Worm (Caenorhabditis elegans) whole organism, L1 larva: Measurements from ENCODE around the gene cal-1.

Experiments used
- C34B4.2 ChIP-seq: sonication (generic microtip); optimal IDR thresholded peaks from 2 replicates; lab custom pipeline; 2017; ENCODE audit warnings: mild to moderate bottlenecking, missing genetic modification characterization, missing compliant biosample characterization
- F16B12.6 ChIP-seq: fragments of 150-350 bp; optimal IDR thresholded peaks from 2 replicates; lab custom pipeline; 2014; ENCODE audit warnings: missing biosample characterization, missing genetic modification characterization
- ama-1 ChIP-seq: fragments of 150-350 bp; optimal IDR thresholded peaks from 2 replicates; lab custom pipeline; 2014
- blmp-1 ChIP-seq: fragments of 150-350 bp; optimal IDR thresholded peaks from 2 replicates; lab custom pipeline; 2014; ENCODE audit warnings: missing biosample characterization, missing genetic modification characterization
- ceh-88 ChIP-seq: fragments of 200-800 bp; sonication (Bioruptor generic); IDR thresholded peaks from 2 replicates; pipeline ENCODE4 v1.3.6; 2022; ENCODE audit warnings: missing genetic modification characterization, missing compliant biosample characterization
- ceh-90 ChIP-seq: sonication (generic microtip); optimal IDR thresholded peaks from 2 replicates; lab custom pipeline; 2016; ENCODE audit warnings: missing genetic modification characterization, missing compliant biosample characterization
- ces-1 ChIP-seq: fragments of 150-350 bp; optimal IDR thresholded peaks from 2 replicates; lab custom pipeline; 2014; ENCODE audit warnings: missing biosample characterization, missing genetic modification reagents, missing genetic modification characterization
- efl-1 ChIP-seq, 4 experiments: fragments of 150-350 bp; optimal IDR thresholded peaks in 3 of 4; peaks in 1 of 4; 1 replicate in 1 of 4; 2 replicates in 3 of 4; lab custom pipeline; 2014; ENCODE audit warnings: missing biosample characterization in 2 of 4, missing genetic modification characterization in 2 of 4, missing genetic modification reagents in 2 of 4
- elt-2 ChIP-seq: sonication (generic microtip); optimal IDR thresholded peaks from 2 replicates; lab custom pipeline; 2016; ENCODE audit warnings: missing genetic modification characterization, mild to moderate bottlenecking, inconsistent platforms, missing compliant biosample characterization, missing genetic modification reagents
- elt-3 ChIP-seq, 6 experiments: fragments of 150-350 bp in 1 of 6; sonication (generic microtip); optimal IDR thresholded peaks; 2 replicates each; lab custom pipeline; 2017 to 2018; ENCODE audit warnings: missing biosample characterization in 6 of 6, missing genetic modification characterization in 6 of 6, inconsistent platforms in 1 of 6
- ets-5 ChIP-seq: fragments of 200-800 bp; sonication (Bioruptor generic); IDR thresholded peaks from 2 replicates; pipeline ENCODE4 v1.3.6; 2022; ENCODE audit warnings: missing genetic modification characterization, missing compliant biosample characterization
- fkh-10 ChIP-seq: sonication (generic microtip); optimal IDR thresholded peaks from 2 replicates; lab custom pipeline; 2017; ENCODE audit warnings: missing biosample characterization, missing genetic modification reagents, missing genetic modification characterization
- grh-1 ChIP-seq: fragments of 200-800 bp; sonication (Bioruptor generic); IDR thresholded peaks from 2 replicates; pipeline ENCODE4 v1.3.6; 2022; ENCODE audit warnings: missing genetic modification reagents, missing genetic modification characterization, missing compliant biosample characterization
- hlh-4 ChIP-seq: sonication (generic microtip); optimal IDR thresholded peaks from 2 replicates; lab custom pipeline; 2016; ENCODE audit warnings: mild to moderate bottlenecking, missing genetic modification characterization, missing compliant biosample characterization
- irx-1 ChIP-seq: sonication (generic microtip); optimal IDR thresholded peaks from 2 replicates; lab custom pipeline; 2016; ENCODE audit warnings: missing genetic modification characterization, missing compliant biosample characterization
- jun-1 ChIP-seq: fragments of 150-350 bp; optimal IDR thresholded peaks from 2 replicates; lab custom pipeline; 2014; ENCODE audit warnings: missing biosample characterization, missing genetic modification reagents, missing genetic modification characterization
- lin-14 ChIP-seq: fragments of 200-800 bp; sonication (Bioruptor generic); optimal IDR thresholded peaks from 2 replicates; lab custom pipeline; 2018; ENCODE audit warnings: mild to moderate bottlenecking, missing genetic modification characterization, moderate library complexity, missing compliant biosample characterization
- lin-39 ChIP-seq: fragments of 150-350 bp; optimal IDR thresholded peaks from 2 replicates; lab custom pipeline; 2014; ENCODE audit warnings: missing biosample characterization, missing genetic modification reagents, missing genetic modification characterization
- lir-3 ChIP-seq: sonication (generic microtip); optimal IDR thresholded peaks from 2 replicates; lab custom pipeline; 2016; ENCODE audit warnings: mild to moderate bottlenecking, missing genetic modification characterization, moderate library complexity, missing compliant biosample characterization; ENCODE audit not compliant: poor library complexity
- lsy-2 ChIP-seq, 2 experiments: fragments of 150-350 bp; optimal IDR thresholded peaks; 2 replicates each; lab custom pipeline; 2014; ENCODE audit warnings: missing biosample characterization in 2 of 2, missing genetic modification characterization in 2 of 2
- mab-9 ChIP-seq: fragments of 200-800 bp; sonication (Bioruptor generic); IDR thresholded peaks from 2 replicates; pipeline ENCODE4 v1.3.6; 2022; ENCODE audit warnings: missing genetic modification reagents, missing genetic modification characterization, missing compliant biosample characterization
- mdl-1 ChIP-seq, 2 experiments: fragments of 150-350 bp; optimal IDR thresholded peaks; 2 replicates each; lab custom pipeline; 2014 to 2017; ENCODE audit warnings: missing biosample characterization in 2 of 2, missing genetic modification characterization in 2 of 2, inconsistent platforms in 1 of 2
- mef-2 ChIP-seq: fragments of 150-350 bp; optimal IDR thresholded peaks from 2 replicates; lab custom pipeline; 2014; ENCODE audit warnings: missing biosample characterization, missing genetic modification characterization
- mep-1 ChIP-seq: fragments of 150-350 bp; optimal IDR thresholded peaks from 2 replicates; lab custom pipeline; 2014; ENCODE audit warnings: missing biosample characterization, missing genetic modification characterization
- nhr-11 ChIP-seq: fragments of 150-350 bp; optimal IDR thresholded peaks from 2 replicates; lab custom pipeline; 2014; ENCODE audit warnings: missing biosample characterization, missing genetic modification characterization
- nhr-19 ChIP-seq: fragments of 200-800 bp; sonication (Bioruptor generic); conservative IDR thresholded peaks from 2 replicates; pipeline ENCODE4 v1.3.6; 2022; ENCODE audit warnings: missing genetic modification characterization, missing compliant biosample characterization
- nhr-20 ChIP-seq: sonication (generic microtip); optimal IDR thresholded peaks from 2 replicates; lab custom pipeline; 2016; ENCODE audit warnings: mild to moderate bottlenecking, missing genetic modification characterization, missing compliant biosample characterization
- nhr-47 ChIP-seq: sonication (generic microtip); optimal IDR thresholded peaks from 2 replicates; lab custom pipeline; 2016; ENCODE audit warnings: mild to moderate bottlenecking, missing genetic modification characterization, moderate library complexity, missing compliant biosample characterization
- nhr-71 ChIP-seq: sonication (generic microtip); optimal IDR thresholded peaks from 2 replicates; lab custom pipeline; 2016; ENCODE audit warnings: mild to moderate bottlenecking, missing genetic modification characterization, moderate library complexity, missing compliant biosample characterization
- nhr-76 ChIP-seq: sonication (generic microtip); optimal IDR thresholded peaks from 2 replicates; lab custom pipeline; 2017; ENCODE audit warnings: missing biosample characterization, missing genetic modification characterization
- nhr-84 ChIP-seq: sonication (generic microtip); optimal IDR thresholded peaks from 2 replicates; lab custom pipeline; 2017; ENCODE audit warnings: missing biosample characterization, missing genetic modification characterization
- pag-3 ChIP-seq: sonication (generic microtip); optimal IDR thresholded peaks from 2 replicates; lab custom pipeline; 2017; ENCODE audit warnings: missing genetic modification characterization, mild to moderate bottlenecking, missing compliant biosample characterization, antibody characterized with exemption, borderline replicate concordance; ENCODE audit not compliant: insufficient read depth
- pax-3 ChIP-seq: fragments of 200-800 bp; sonication (Bioruptor generic); optimal IDR thresholded peaks from 2 replicates; lab custom pipeline; 2018; ENCODE audit warnings: mild to moderate bottlenecking, missing genetic modification characterization, moderate library complexity, missing compliant biosample characterization
- rnt-1 ChIP-seq: sonication (generic microtip); optimal IDR thresholded peaks from 2 replicates; lab custom pipeline; 2016; ENCODE audit warnings: mild to moderate bottlenecking, missing genetic modification characterization, moderate library complexity, missing compliant biosample characterization
- snpc-4 ChIP-seq: fragments of 150-350 bp; optimal IDR thresholded peaks from 2 replicates; lab custom pipeline; 2014; ENCODE audit warnings: missing biosample characterization, missing genetic modification characterization
- snu-23 ChIP-seq: sonication (generic microtip); optimal IDR thresholded peaks from 2 replicates; lab custom pipeline; 2016; ENCODE audit warnings: missing genetic modification characterization, missing compliant biosample characterization
- sox-4 ChIP-seq: sonication (generic microtip); optimal IDR thresholded peaks from 2 replicates; lab custom pipeline; 2016; ENCODE audit warnings: missing genetic modification characterization, missing compliant biosample characterization
- sptf-1 ChIP-seq: fragments of 150-350 bp; optimal IDR thresholded peaks from 2 replicates; lab custom pipeline; 2014; ENCODE audit warnings: missing biosample characterization, missing genetic modification characterization
- sup-37 ChIP-seq: fragments of 200-800 bp; sonication (Bioruptor generic); optimal IDR thresholded peaks from 2 replicates; lab custom pipeline; 2018; ENCODE audit warnings: mild to moderate bottlenecking, missing genetic modification characterization, missing compliant biosample characterization
- swsn-7 ChIP-seq: sonication (generic microtip); optimal IDR thresholded peaks from 2 replicates; lab custom pipeline; 2016; ENCODE audit warnings: missing genetic modification characterization, missing compliant biosample characterization
- tbx-2 ChIP-seq: sonication (generic microtip); optimal IDR thresholded peaks from 2 replicates; lab custom pipeline; 2016; ENCODE audit warnings: missing genetic modification characterization, missing compliant biosample characterization
- tlp-1 ChIP-seq: fragments of 150-350 bp; optimal IDR thresholded peaks from 2 replicates; lab custom pipeline; 2014; ENCODE audit warnings: missing biosample characterization, missing genetic modification characterization
- unc-130 ChIP-seq: fragments of 150-350 bp; optimal IDR thresholded peaks from 2 replicates; lab custom pipeline; 2017; ENCODE audit warnings: missing biosample characterization, missing genetic modification characterization, inconsistent platforms
- vab-15 ChIP-seq: sonication (generic microtip); optimal IDR thresholded peaks from 2 replicates; lab custom pipeline; 2017; ENCODE audit warnings: missing genotype, mild to moderate bottlenecking, missing genetic modification characterization, missing compliant biosample characterization
- xbp-1 ChIP-seq: sonication (generic microtip); optimal IDR thresholded peaks from 2 replicates; lab custom pipeline; 2016; ENCODE audit warnings: missing genetic modification characterization, missing compliant biosample characterization
- zag-1 ChIP-seq: fragments of 150-350 bp; optimal IDR thresholded peaks from 2 replicates; lab custom pipeline; 2014; ENCODE audit warnings: missing biosample characterization, missing genetic modification characterization
- ztf-4 ChIP-seq: fragments of 150-350 bp; optimal IDR thresholded peaks from 2 replicates; lab custom pipeline; 2014; ENCODE audit warnings: missing biosample characterization, missing genetic modification characterization

Gene cal-1

DNA sequence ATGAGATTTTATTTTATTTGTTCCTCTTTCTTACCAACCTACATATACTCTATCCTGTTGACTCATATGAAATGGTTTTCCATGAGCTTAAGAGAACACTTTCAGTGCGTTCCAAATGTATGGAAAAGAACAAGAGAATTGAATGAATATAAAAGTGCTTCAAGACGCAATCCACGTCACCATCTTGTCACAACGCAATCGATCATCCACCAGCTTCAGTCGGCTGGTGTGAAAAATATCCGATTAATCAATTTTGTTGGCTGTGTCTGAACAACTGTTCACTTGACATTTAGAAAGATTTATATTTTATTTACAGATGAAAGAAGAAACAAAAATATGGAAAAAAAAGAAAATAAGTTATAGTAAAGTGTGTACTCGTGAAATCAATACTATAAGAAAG lies 6.3 kb upstream of the cal-1 start:
- TF ChIP-seq tbx-2 (tag; lab: Kevin White, UChicago) (no peak), C34B4.2 (no peak), ztf-4 (tag; lab: Kevin White, UChicago) (no peak), mdl-1 (tag; optimal IDR thresholded peaks at IDR 0.05; lab: Kevin White, UChicago) (no peak), elt-3 (tag; optimal IDR thresholded peaks at IDR 0.05; lab: Kevin White, UChicago) (no peak), elt-2 (tag; lab: Kevin White, UChicago) (no peak), grh-1 (GFP tag; lab: Robert Waterston, UW) (no peak), sptf-1 (no peak), nhr-84 (no peak), jun-1 (tag; lab: Kevin White, UChicago) (no peak), ama-1 (no peak), ceh-88 (GFP tag; lab: Robert Waterston, UW) (no peak), lsy-2 (tag; optimal IDR thresholded peaks at IDR 0.05; lab: Kevin White, UChicago) (no peak), nhr-76 (tag; lab: Kevin White, UChicago) (no peak), blmp-1 (tag; lab: Kevin White, UChicago) (no peak), swsn-7 (no peak), fkh-10 (no peak), snpc-4 (tag; lab: Kevin White, UChicago) (no peak), mef-2 (tag; lab: Kevin White, UChicago) (no peak)

ce11 chrV:12518770-12519169 lies 1.7 kb upstream of the cal-1 start:
- TF ChIP-seq mep-1 (peak; percentile 30), ztf-4 (tag; lab: Kevin White, UChicago) (peak; percentile 37), nhr-47 (tag; lab: Kevin White, UChicago) (peak; percentile 28), grh-1 (GFP tag; lab: Robert Waterston, UW) (no peak), efl-1 (optimal IDR thresholded peaks at IDR 0.05; lab: Kevin White, UChicago) (no peak), efl-1 (GFP tag; optimal IDR thresholded peaks at IDR 0.05 in 1 of 2; lab: Kevin White, UChicago) (no peak), snu-23 (GFP tag; lab: Kevin White, UChicago) (peak; percentile 65), tbx-2 (tag; lab: Kevin White, UChicago) (peak; percentile 5), ets-5 (GFP tag; lab: Robert Waterston, UW) (no peak), lin-14 (GFP tag; lab: Kevin White, UChicago) (peak; percentile 95), unc-130 (peak; percentile 82), pax-3 (tag; lab: Kevin White, UChicago) (peak; percentile 21), rnt-1 (tag; lab: Kevin White, UChicago) (peak; percentile 86), ces-1 (GFP tag; lab: Kevin White, UChicago) (no peak), pag-3 (tag; lab: Kevin White, UChicago) (peak; percentile 3), nhr-19 (peak; percentile 62), mab-9 (GFP tag; lab: Robert Waterston, UW) (no peak), lir-3 (tag; lab: Kevin White, UChicago) (peak; percentile 3), lin-39 (tag; lab: Kevin White, UChicago) (peak; percentile 36), swsn-7 (peak; percentile 45), nhr-71 (tag; lab: Kevin White, UChicago) (peak; percentile 91), vab-15 (peak; percentile 50), xbp-1 (tag; lab: Kevin White, UChicago) (no peak), nhr-20 (tag; lab: Kevin White, UChicago) (peak; percentile 71), lsy-2 (tag; optimal IDR thresholded peaks at IDR 0.05; lab: Kevin White, UChicago) (peak; percentile 45 to 53)

DNA sequence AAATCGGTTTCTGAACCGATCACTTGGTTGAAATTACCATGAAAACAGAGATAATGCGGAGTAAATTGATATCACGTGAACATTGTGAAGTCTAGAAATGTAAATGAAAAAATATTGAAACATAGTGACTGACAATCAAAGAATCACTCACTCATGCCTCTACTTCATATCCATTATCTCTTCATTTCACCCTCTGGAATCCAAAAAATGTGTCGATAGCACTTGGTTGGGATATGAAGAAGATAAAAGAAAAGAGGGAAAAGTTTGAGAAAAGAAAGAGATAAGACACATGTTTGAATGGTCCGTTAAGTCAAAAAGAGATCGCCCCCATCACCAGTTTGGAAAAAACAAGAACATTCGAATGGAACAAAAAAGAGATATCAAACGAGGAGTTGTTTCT lies 709 bp upstream of the cal-1 start:
- TF ChIP-seq snu-23 (GFP tag; lab: Kevin White, UChicago) (peak; percentile 38), ceh-90 (tag; lab: Kevin White, UChicago) (no peak), lin-39 (tag; lab: Kevin White, UChicago) (peak; percentile 42), nhr-20 (tag; lab: Kevin White, UChicago) (peak; percentile 19), irx-1 (no peak), nhr-11 (tag; lab: Kevin White, UChicago) (peak; percentile 8), zag-1 (tag; lab: Kevin White, UChicago) (no peak), rnt-1 (tag; lab: Kevin White, UChicago) (peak; percentile 31), sox-4 (tag; lab: Kevin White, UChicago) (no peak), lin-14 (GFP tag; lab: Kevin White, UChicago) (peak; percentile 82), F16B12.6 (tag; lab: Kevin White, UChicago) (no peak), nhr-71 (tag; lab: Kevin White, UChicago) (peak; percentile 69), sup-37 (GFP tag; lab: Kevin White, UChicago) (no peak), nhr-19 (peak; percentile 43), C34B4.2 (no peak), lsy-2 (tag; optimal IDR thresholded peaks at IDR 0.05; lab: Kevin White, UChicago) (peak; percentile 25 to 39), xbp-1 (tag; lab: Kevin White, UChicago) (no peak), tlp-1 (no peak), efl-1 (optimal IDR thresholded peaks at IDR 0.05; lab: Kevin White, UChicago) (peak in 1 of 2 experiments; percentile 1), efl-1 (GFP tag; optimal IDR thresholded peaks at IDR 0.05 in 1 of 2; lab: Kevin White, UChicago) (no peak), hlh-4 (tag; lab: Kevin White, UChicago) (no peak)
